Fruit fly (Drosophila melanogaster): ENCODE results near the gene CG34357.

DNA sequence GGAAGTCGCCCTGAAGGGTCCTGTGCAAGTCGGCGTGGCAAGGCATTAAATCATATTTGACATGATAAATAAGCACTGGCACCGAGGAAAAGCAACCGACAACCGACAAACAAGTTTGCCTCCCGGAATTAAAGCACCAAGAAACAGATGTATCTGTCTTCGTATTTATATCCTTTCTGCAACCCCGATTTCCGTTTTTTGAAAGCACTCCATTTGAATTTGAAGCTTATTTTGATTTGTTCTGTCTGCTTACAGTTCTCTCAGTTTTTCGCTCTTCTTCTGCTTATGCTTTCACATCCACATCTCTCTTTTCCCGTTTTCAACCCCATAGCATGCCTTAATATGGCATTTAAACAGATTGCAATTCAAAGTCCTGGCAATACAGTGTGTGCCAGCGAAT, 4.3 kb downstream of the CG34357 start:
- no peak for TF ChIP-seq Dll (optimal IDR thresholded peaks at IDR 0.05)
- TF ChIP-seq CG8478 (optimal IDR thresholded peaks at IDR 0.05): no peak
- TF ChIP-seq usp (GFP tag; optimal IDR thresholded peaks at IDR 0.05): no peak
